Worm (Caenorhabditis elegans) whole organism, early embryonic: Measurements from ENCODE around the gene ccd-5.

Experiments used
- B0310.2 ChIP-seq: sonication (generic microtip); optimal IDR thresholded peaks from 2 replicates; lab custom pipeline; 2016; ENCODE audit warnings: mild to moderate bottlenecking, missing genetic modification characterization, missing compliant biosample characterization
- F13C5.2 ChIP-seq: sonication (generic microtip); optimal IDR thresholded peaks from 2 replicates; lab custom pipeline; 2017; ENCODE audit warnings: mild to moderate bottlenecking, missing genetic modification characterization, inconsistent platforms, missing compliant biosample characterization
- aly-1 ChIP-seq: sonication (generic microtip); optimal IDR thresholded peaks from 2 replicates; lab custom pipeline; 2016; ENCODE audit warnings: missing genetic modification characterization, missing compliant biosample characterization
- ama-1 ChIP-seq: fragments of 150-350 bp; optimal IDR thresholded peaks from 2 replicates; lab custom pipeline; 2014
- ceh-13 ChIP-seq: fragments of 200-800 bp; sonication (Bioruptor generic); optimal IDR thresholded peaks from 2 replicates; lab custom pipeline; 2018; ENCODE audit warnings: mild to moderate bottlenecking, missing genetic modification characterization, missing compliant biosample characterization
- ceh-36 ChIP-seq: sonication (generic microtip); optimal IDR thresholded peaks from 2 replicates; lab custom pipeline; 2016; ENCODE audit warnings: missing genetic modification characterization, inconsistent platforms, missing compliant biosample characterization
- ets-7 ChIP-seq: sonication (generic microtip); optimal IDR thresholded peaks from 2 replicates; lab custom pipeline; 2016; ENCODE audit warnings: missing genotype, missing genetic modification characterization, missing compliant biosample characterization
- flt-1 ChIP-seq: fragments of 200-800 bp; sonication (Bioruptor generic); IDR thresholded peaks from 2 replicates; pipeline ENCODE4 v1.3.6; 2022; ENCODE audit warnings: missing genetic modification characterization, missing compliant biosample characterization
- hmbx-1 ChIP-seq: sonication (generic microtip); optimal IDR thresholded peaks from 2 replicates; lab custom pipeline; 2016; ENCODE audit warnings: mild to moderate bottlenecking, missing genetic modification characterization, missing compliant biosample characterization
- hmg-4 ChIP-seq: fragments of 200-800 bp; sonication (Bioruptor generic); optimal IDR thresholded peaks from 2 replicates; lab custom pipeline; 2018; ENCODE audit warnings: mild to moderate bottlenecking, missing genetic modification characterization, missing compliant biosample characterization
- hnd-1 ChIP-seq: sonication (generic microtip); optimal IDR thresholded peaks from 2 replicates; lab custom pipeline; 2016; ENCODE audit warnings: missing genetic modification characterization, missing compliant biosample characterization
- pes-1 ChIP-seq: fragments of 200-800 bp; sonication (Bioruptor generic); IDR thresholded peaks from 2 replicates; pipeline ENCODE4 v1.3.6; 2022; ENCODE audit warnings: missing genetic modification reagents, missing genetic modification characterization, missing compliant biosample characterization
- scrt-1 ChIP-seq: fragments of 200-800 bp; sonication (Bioruptor generic); IDR thresholded peaks from 2 replicates; pipeline ENCODE4 v1.3.6; 2022; ENCODE audit warnings: missing genetic modification characterization, missing compliant biosample characterization
- sea-1 ChIP-seq: fragments of 200-800 bp; sonication (Bioruptor generic); conservative IDR thresholded peaks from 2 replicates; pipeline ENCODE4 v1.3.6; 2022; ENCODE audit warnings: missing genetic modification characterization, missing compliant biosample characterization
- tbx-11 ChIP-seq: fragments of 200-800 bp; sonication (Bioruptor generic); IDR thresholded peaks from 2 replicates; pipeline ENCODE4 v1.3.6; 2022; ENCODE audit warnings: missing genetic modification characterization, missing compliant biosample characterization
- tbx-37 ChIP-seq: fragments of 200-800 bp; sonication (Bioruptor generic); conservative IDR thresholded peaks from 2 replicates; pipeline ENCODE4 v1.3.6; 2022; ENCODE audit warnings: missing genetic modification reagents, missing genetic modification characterization, missing compliant biosample characterization
- tra-4 ChIP-seq: sonication (generic microtip); optimal IDR thresholded peaks from 2 replicates; lab custom pipeline; 2017; ENCODE audit warnings: missing genetic modification characterization, missing compliant biosample characterization

Gene ccd-5

ce11 chrX:2592670-2593280, 20.3 kb upstream of the ccd-5 start:
- no peak for TF ChIP-seq tra-4 (tag; lab: Kevin White, UChicago)
- no peak for TF ChIP-seq tbx-11
- no peak for TF ChIP-seq F13C5.2
- no peak for TF ChIP-seq hmg-4
- TF ChIP-seq pes-1 (GFP tag; lab: Robert Waterston, UW) = no peak
- no peak for TF ChIP-seq aly-1
- TF ChIP-seq ceh-36 = no peak

ce11 chrX:2591586-2592000, 19.1 kb upstream of the ccd-5 start:
- TF ChIP-seq tbx-11 (no peak), ceh-36 (no peak), ceh-13 (GFP tag; lab: Kevin White, UChicago) (no peak), tbx-37 (GFP tag; lab: Robert Waterston, UW) (no peak), F13C5.2 (no peak), hmbx-1 (tag; lab: Kevin White, UChicago) (no peak)

- TF ChIP-seq ama-1 (lab: Kevin White, UChicago) (no peak), tbx-11 (no peak), hnd-1 (tag; lab: Kevin White, UChicago) (no peak)
These were observed 18.3 kb upstream of the ccd-5 start for ce11 chrX:2590777-2591176.

ce11 chrX:2590023-2590422, 17.6 kb upstream of the ccd-5 start:
- TF ChIP-seq flt-1 (GFP tag; lab: Robert Waterston, UW) = no peak
- TF ChIP-seq hnd-1 (tag; lab: Kevin White, UChicago) = no peak
- no peak for TF ChIP-seq aly-1
- TF ChIP-seq F13C5.2 = no peak
- no peak for TF ChIP-seq ama-1 (lab: Kevin White, UChicago)
- TF ChIP-seq hmbx-1 (tag; lab: Kevin White, UChicago) = no peak
- no peak for TF ChIP-seq ceh-36
- TF ChIP-seq tra-4 (tag; lab: Kevin White, UChicago) = no peak
- TF ChIP-seq ets-7 (tag; lab: Kevin White, UChicago) = no peak
- no peak for TF ChIP-seq sea-1
- no peak for TF ChIP-seq hmg-4
- no peak for TF ChIP-seq scrt-1 (GFP tag; lab: Robert Waterston, UW)
- no peak for TF ChIP-seq tbx-11

ce11 chrX:2588012-2588411, 15.6 kb upstream of the ccd-5 start:
- no peak for TF ChIP-seq scrt-1 (GFP tag; lab: Robert Waterston, UW)
- TF ChIP-seq flt-1 (GFP tag; lab: Robert Waterston, UW) = no peak
- TF ChIP-seq hmg-4 = no peak
- no peak for TF ChIP-seq pes-1 (GFP tag; lab: Robert Waterston, UW)
- TF ChIP-seq tbx-11 = no peak
- no peak for TF ChIP-seq tra-4 (tag; lab: Kevin White, UChicago)
- TF ChIP-seq ama-1 (lab: Kevin White, UChicago) = no peak
- no peak for TF ChIP-seq ceh-36
- no peak for TF ChIP-seq ceh-13 (GFP tag; lab: Kevin White, UChicago)

ce11 chrX:2585655-2586054, 13.2 kb upstream of the ccd-5 start, which contains the start of gene H01M10.2:
Gene H01M10.2, minus strand, starts transcription at chrX:2585755.
- TF ChIP-seq scrt-1 (GFP tag; lab: Robert Waterston, UW) = no peak
- no peak for TF ChIP-seq hmg-4

ce11 chrX:2583135-2583683, 10.8 kb upstream of the ccd-5 start:
- TF ChIP-seq sea-1 (0 out of 2 replicates have a peak, but pooled peaks have one; percentile 31), scrt-1 (GFP tag; lab: Robert Waterston, UW) (no peak), ceh-13 (GFP tag; lab: Kevin White, UChicago) (no peak), ama-1 (lab: Kevin White, UChicago) (no peak), B0310.2 (tag; lab: Kevin White, UChicago) (no peak), ceh-36 (no peak), pes-1 (GFP tag; lab: Robert Waterston, UW) (no peak), tra-4 (tag; lab: Kevin White, UChicago) (no peak), hmg-4 (peak; percentile 87), hnd-1 (tag; lab: Kevin White, UChicago) (no peak), tbx-11 (no peak), F13C5.2 (no peak)

ce11 chrX:2581828-2582589, 9.6 kb upstream of the ccd-5 start:
- TF ChIP-seq tbx-11 (no peak), tbx-37 (GFP tag; lab: Robert Waterston, UW) (no peak), aly-1 (no peak), ama-1 (lab: Kevin White, UChicago) (no peak)

ce11 chrX:2580524-2580981, 8.1 kb upstream of the ccd-5 start, which contains the start of gene H01M10.1:
Gene H01M10.1, minus strand, starts transcription at chrX:2580574.
- TF ChIP-seq ama-1 (lab: Kevin White, UChicago) (no peak), ets-7 (tag; lab: Kevin White, UChicago) (no peak), scrt-1 (GFP tag; lab: Robert Waterston, UW) (no peak), F13C5.2 (no peak), ceh-36 (no peak), aly-1 (no peak), flt-1 (GFP tag; lab: Robert Waterston, UW) (no peak), hmg-4 (no peak), ceh-13 (GFP tag; lab: Kevin White, UChicago) (no peak), tbx-37 (GFP tag; lab: Robert Waterston, UW) (no peak), pes-1 (GFP tag; lab: Robert Waterston, UW) (no peak), hnd-1 (tag; lab: Kevin White, UChicago) (no peak), tra-4 (tag; lab: Kevin White, UChicago) (no peak), hmbx-1 (tag; lab: Kevin White, UChicago) (no peak), tbx-11 (no peak), sea-1 (no peak)
